Worm (Caenorhabditis elegans): Measurements from ENCODE around the gene ZK1055.6.

ce11 chrV:6611504-6611903 lies 9.1 kb upstream of the ZK1055.6 start:
- TF ChIP-seq elt-2 (tag; optimal IDR thresholded peaks at IDR 0.05): no peak
- no peak for TF ChIP-seq ceh-6 (GFP tag; optimal IDR thresholded peaks at IDR 0.05)
- no peak for TF ChIP-seq hlh-15 (tag; optimal IDR thresholded peaks at IDR 0.05)
- no peak for TF ChIP-seq dmd-4 (tag; optimal IDR thresholded peaks at IDR 0.05; ENCODE audit: borderline replicate concordance)
- TF ChIP-seq ref-2 (tag; optimal IDR thresholded peaks at IDR 0.05): no peak

All from whole organism, late embryonic.